Worm (Caenorhabditis elegans) whole organism, young adult: ENCODE measurements around the gene F28A10.4.

Source experiments
- B0019.2 ChIP-seq: fragments of 200-800 bp; sonication (Bioruptor generic); conservative IDR thresholded peaks from 2 replicates; pipeline ENCODE4 v1.3.6; 2022; ENCODE audit warnings: missing genetic modification reagents, missing genetic modification characterization, missing compliant biosample characterization
- C06A6.2 ChIP-seq: fragments of 200-800 bp; sonication (Bioruptor generic); conservative IDR thresholded peaks from 2 replicates; pipeline ENCODE4 v1.3.6; 2022; ENCODE audit warnings: missing genetic modification characterization, missing compliant biosample characterization
- F33H1.4 ChIP-seq: fragments of 200-800 bp; sonication (Bioruptor generic); IDR thresholded peaks from 2 replicates; pipeline ENCODE4 v1.3.6; 2022; ENCODE audit warnings: missing genetic modification reagents, missing genetic modification characterization, missing compliant biosample characterization
- F37B4.10 ChIP-seq: fragments of 200-800 bp; sonication (Bioruptor generic); IDR thresholded peaks from 2 replicates; pipeline ENCODE4 v1.3.6; 2022; ENCODE audit warnings: missing genetic modification characterization, missing compliant biosample characterization
- F52B5.7 ChIP-seq: sonication (generic microtip); optimal IDR thresholded peaks from 2 replicates; lab custom pipeline; 2016; ENCODE audit warnings: mild to moderate bottlenecking, missing genetic modification characterization, missing compliant biosample characterization
- F55B11.4 ChIP-seq: sonication (generic microtip); optimal IDR thresholded peaks from 2 replicates; lab custom pipeline; 2016; ENCODE audit warnings: missing compliant biosample characterization, missing genetic modification characterization, borderline replicate concordance; ENCODE audit not compliant: insufficient read depth
- F57A8.1 ChIP-seq: fragments of 200-800 bp; sonication (Bioruptor generic); optimal IDR thresholded peaks from 2 replicates; lab custom pipeline; 2018; ENCODE audit warnings: mild to moderate bottlenecking, missing genetic modification characterization, moderate library complexity, missing compliant biosample characterization
- K11D2.4 ChIP-seq: fragments of 200-800 bp; sonication (Bioruptor generic); IDR thresholded peaks from 2 replicates; pipeline ENCODE4 v1.3.6; 2022; ENCODE audit warnings: missing genetic modification reagents, missing genetic modification characterization, missing compliant biosample characterization
- K12H6.12 ChIP-seq: fragments of 200-800 bp; sonication (Bioruptor generic); optimal IDR thresholded peaks from 2 replicates; lab custom pipeline; 2018; ENCODE audit warnings: mild to moderate bottlenecking, missing genetic modification characterization, missing compliant biosample characterization
- T26A5.8 ChIP-seq: sonication (generic microtip); optimal IDR thresholded peaks from 2 replicates; lab custom pipeline; 2016; ENCODE audit warnings: missing genetic modification characterization, missing compliant biosample characterization
- Y53G8AR.9 ChIP-seq: fragments of 200-800 bp; sonication (Bioruptor generic); conservative IDR thresholded peaks from 2 replicates; pipeline ENCODE4 v1.3.6; 2022; ENCODE audit warnings: missing genetic modification reagents, missing genetic modification characterization, missing compliant biosample characterization
- Y56A3A.18 ChIP-seq: fragments of 200-800 bp; sonication (Bioruptor generic); IDR thresholded peaks from 2 replicates; pipeline ENCODE4 v1.3.6; 2022; ENCODE audit warnings: missing genetic modification reagents, missing genetic modification characterization, missing compliant biosample characterization
- Y67H2A.10 ChIP-seq: fragments of 200-800 bp; sonication (Bioruptor generic); conservative IDR thresholded peaks from 2 replicates; pipeline ENCODE4 v1.3.6; 2022; ENCODE audit warnings: missing genetic modification reagents, missing genetic modification characterization, missing compliant biosample characterization
- ZK185.1 ChIP-seq: sonication (generic microtip); optimal IDR thresholded peaks from 2 replicates; lab custom pipeline; 2016; ENCODE audit warnings: mild to moderate bottlenecking, missing genetic modification characterization, missing compliant biosample characterization; ENCODE audit not compliant: poor library complexity, severe bottlenecking
- aptf-2 ChIP-seq: fragments of 200-800 bp; sonication (Bioruptor generic); conservative IDR thresholded peaks from 2 replicates; pipeline ENCODE4 v1.3.6; 2022; ENCODE audit warnings: missing genetic modification reagents, missing genetic modification characterization, missing compliant biosample characterization
- atf-7 ChIP-seq: sonication (generic microtip); optimal IDR thresholded peaks from 2 replicates; lab custom pipeline; 2017; ENCODE audit warnings: mild to moderate bottlenecking, missing genetic modification characterization, missing compliant biosample characterization
- athp-1 ChIP-seq: sonication (generic microtip); optimal IDR thresholded peaks from 2 replicates; lab custom pipeline; 2017; ENCODE audit warnings: mild to moderate bottlenecking, missing genetic modification characterization, missing compliant biosample characterization
- attf-3 ChIP-seq: fragments of 200-800 bp; sonication (Bioruptor generic); conservative IDR thresholded peaks from 2 replicates; pipeline ENCODE4 v1.3.6; 2022; ENCODE audit warnings: missing genetic modification reagents, missing genetic modification characterization, missing compliant biosample characterization
- attf-5 ChIP-seq: fragments of 200-800 bp; sonication (Bioruptor generic); optimal IDR thresholded peaks from 2 replicates; lab custom pipeline; 2018; ENCODE audit warnings: mild to moderate bottlenecking, missing genetic modification characterization, missing compliant biosample characterization
- attf-6 ChIP-seq: fragments of 200-800 bp; sonication (Bioruptor generic); IDR thresholded peaks from 2 replicates; pipeline ENCODE4 v1.3.6; 2022; ENCODE audit warnings: missing genetic modification reagents, missing genetic modification characterization, missing compliant biosample characterization
- ccch-3 ChIP-seq: fragments of 200-800 bp; sonication (Bioruptor generic); optimal IDR thresholded peaks from 2 replicates; lab custom pipeline; 2018; ENCODE audit warnings: mild to moderate bottlenecking, missing genetic modification characterization, missing compliant biosample characterization
- cebp-2 ChIP-seq: fragments of 200-800 bp; sonication (Bioruptor generic); IDR thresholded peaks from 2 replicates; pipeline ENCODE4 v1.3.6; 2022; ENCODE audit warnings: missing genetic modification characterization, missing compliant biosample characterization
- ceh-100 ChIP-seq: fragments of 200-800 bp; sonication (Bioruptor generic); IDR thresholded peaks from 2 replicates; pipeline ENCODE4 v1.3.6; 2022; ENCODE audit warnings: missing genetic modification reagents, missing genetic modification characterization, missing compliant biosample characterization
- ceh-40 ChIP-seq: fragments of 200-800 bp; sonication (Bioruptor generic); IDR thresholded peaks from 2 replicates; pipeline ENCODE4 v1.3.6; 2022; ENCODE audit warnings: missing genetic modification characterization, missing compliant biosample characterization
- chd-7 ChIP-seq: sonication (generic microtip); optimal IDR thresholded peaks from 2 replicates; lab custom pipeline; 2016; ENCODE audit warnings: mild to moderate bottlenecking, missing genetic modification characterization, moderate library complexity, missing compliant biosample characterization
- dpl-1 ChIP-seq: fragments of 150-350 bp; optimal IDR thresholded peaks from 2 replicates; lab custom pipeline; 2014; ENCODE audit warnings: missing biosample characterization, missing genetic modification reagents, missing genetic modification characterization
- egl-18 ChIP-seq: fragments of 200-800 bp; sonication (Bioruptor generic); IDR thresholded peaks from 2 replicates; pipeline ENCODE4 v1.3.6; 2022; ENCODE audit warnings: missing genetic modification reagents, missing genetic modification characterization, missing compliant biosample characterization
- gei-17 ChIP-seq: fragments of 200-800 bp; sonication (Bioruptor generic); optimal IDR thresholded peaks from 2 replicates; lab custom pipeline; 2018; ENCODE audit warnings: mild to moderate bottlenecking, missing genetic modification characterization, missing compliant biosample characterization
- hlh-26 ChIP-seq: fragments of 200-800 bp; sonication (Bioruptor generic); conservative IDR thresholded peaks from 2 replicates; pipeline ENCODE4 v1.3.6; 2022; ENCODE audit warnings: missing genetic modification reagents, missing genetic modification characterization, missing compliant biosample characterization
- hmg-20 ChIP-seq: fragments of 200-800 bp; sonication (Bioruptor generic); IDR thresholded peaks from 2 replicates; pipeline ENCODE4 v1.3.6; 2022; ENCODE audit warnings: missing genetic modification reagents, missing genetic modification characterization, missing compliant biosample characterization
- lag-1 ChIP-seq: fragments of 200-800 bp; sonication (Bioruptor generic); IDR thresholded peaks from 2 replicates; pipeline ENCODE4 v1.3.6; 2022; ENCODE audit warnings: missing genetic modification reagents, missing genetic modification characterization, missing compliant biosample characterization
- lin-26 ChIP-seq: fragments of 200-800 bp; sonication (Bioruptor generic); IDR thresholded peaks from 2 replicates; pipeline ENCODE4 v1.3.6; 2022; ENCODE audit warnings: missing genetic modification reagents, missing genetic modification characterization, missing compliant biosample characterization
- madf-8 ChIP-seq: fragments of 200-800 bp; sonication (Bioruptor generic); conservative IDR thresholded peaks from 2 replicates; pipeline ENCODE4 v1.3.6; 2022; ENCODE audit warnings: missing genetic modification reagents, missing genetic modification characterization, missing compliant biosample characterization
- nhr-80 ChIP-seq: sonication (generic microtip); optimal IDR thresholded peaks from 2 replicates; lab custom pipeline; 2016; ENCODE audit warnings: missing genetic modification characterization, missing compliant biosample characterization
- pha-4 ChIP-seq: fragments of 150-350 bp; sonication (generic microtip); optimal IDR thresholded peaks from 2 replicates; lab custom pipeline; 2014; ENCODE audit warnings: missing biosample characterization, missing genetic modification reagents, missing genetic modification characterization
- rcor-1 ChIP-seq: fragments of 200-800 bp; sonication (Bioruptor generic); IDR thresholded peaks from 2 replicates; pipeline ENCODE4 v1.3.6; 2022; ENCODE audit warnings: missing genetic modification reagents, missing genetic modification characterization, missing compliant biosample characterization
- rec-8 ChIP-seq, 2 experiments: sonication (generic microtip); optimal IDR thresholded peaks; 2 replicates each; lab custom pipeline; 2016; ENCODE audit warnings: mild to moderate bottlenecking in 2 of 2, missing genetic modification characterization in 2 of 2, missing genetic modification reagents in 2 of 2, missing genotype in 2 of 2, missing biosample characterization in 1 of 2, missing compliant biosample characterization in 1 of 2, moderate library complexity in 1 of 2
- snpc-3.4 ChIP-seq: sonication (generic microtip); optimal IDR thresholded peaks from 2 replicates; lab custom pipeline; 2017; ENCODE audit warnings: missing genetic modification characterization, mild to moderate bottlenecking, missing compliant biosample characterization, antibody characterized with exemption, moderate library complexity, missing genotype, missing genetic modification reagents
- snpc-4 ChIP-seq, 5 experiments: fragments of 150-350 bp in 1 of 5; sonication (generic microtip) in 4 of 5; optimal IDR thresholded peaks; 2 replicates each; lab custom pipeline; 2014 to 2018; ENCODE audit warnings: missing genetic modification characterization in 5 of 5, missing biosample characterization in 3 of 5, antibody characterized with exemption in 2 of 5, mild to moderate bottlenecking in 2 of 5, missing compliant biosample characterization in 2 of 5, missing genotype in 2 of 5, moderate library complexity in 2 of 5, missing genetic modification reagents in 1 of 5
- sptf-2 ChIP-seq: fragments of 200-800 bp; sonication (Bioruptor generic); optimal IDR thresholded peaks from 2 replicates; lab custom pipeline; 2018; ENCODE audit warnings: mild to moderate bottlenecking, missing genetic modification characterization, missing compliant biosample characterization
- tlf-1 ChIP-seq: fragments of 200-800 bp; sonication (Bioruptor generic); optimal IDR thresholded peaks from 2 replicates; lab custom pipeline; 2018; ENCODE audit warnings: mild to moderate bottlenecking, missing genetic modification characterization, missing compliant biosample characterization
- ztf-18 ChIP-seq: sonication (generic microtip); optimal IDR thresholded peaks from 2 replicates; lab custom pipeline; 2016; ENCODE audit warnings: missing genotype, mild to moderate bottlenecking, missing genetic modification characterization, missing compliant biosample characterization
- ztf-22 ChIP-seq: fragments of 200-800 bp; sonication (Bioruptor generic); optimal IDR thresholded peaks from 2 replicates; lab custom pipeline; 2018; ENCODE audit warnings: mild to moderate bottlenecking, missing genetic modification characterization, moderate library complexity, missing compliant biosample characterization
- ztf-6 ChIP-seq: fragments of 200-800 bp; sonication (Bioruptor generic); IDR thresholded peaks from 2 replicates; pipeline ENCODE4 v1.3.6; 2022; ENCODE audit warnings: missing genetic modification reagents, missing genetic modification characterization, missing compliant biosample characterization

F28A10.4 gene

ce11 chrII:840131-840530, 3.9 kb upstream of the F28A10.4 start, which contains the start of gene clc-33:
clc-33 (plus strand) TSS chrII:840431.
- TF ChIP-seq B0019.2 (GFP tag; lab: Robert Waterston, UW) = no peak
- no peak for TF ChIP-seq K11D2.4 (GFP tag; lab: Robert Waterston, UW)
- no peak for TF ChIP-seq T26A5.8 (tag; lab: Kevin White, UChicago)
- no peak for TF ChIP-seq attf-6 (GFP tag; lab: Robert Waterston, UW)

ce11 chrII:845618-846017, 1.5 kb downstream of the F28A10.4 start, which contains the start of gene F28A10.7:
F28A10.7 (minus strand) TSS chrII:845718.
- TF ChIP-seq Y67H2A.10 (GFP tag; lab: Robert Waterston, UW) = no peak

ce11 chrII:848519-848918, 4.4 kb downstream of the F28A10.4 start, which contains the start of the genes acdh-9 and F28A10.13:
acdh-9 (minus strand) TSS chrII:848603.
F28A10.13 (plus strand) TSS chrII:848812.
- TF ChIP-seq pha-4 (tag; lab: Kevin White, UChicago) (no peak), dpl-1 (GFP tag; lab: Kevin White, UChicago) (no peak), athp-1 (tag; lab: Kevin White, UChicago) (no peak), attf-5 (GFP tag; lab: Kevin White, UChicago) (peak; percentile 57), ceh-100 (GFP tag; lab: Robert Waterston, UW) (no peak), F52B5.7 (no peak), K12H6.12 (peak; percentile 23), madf-8 (GFP tag; lab: Robert Waterston, UW) (no peak), nhr-80 (tag; lab: Kevin White, UChicago) (peak; percentile 74), K11D2.4 (GFP tag; lab: Robert Waterston, UW) (peak; percentile 31; the same call in 1 of the 2 replicates), chd-7 (tag; lab: Kevin White, UChicago) (no peak), sptf-2 (GFP tag; lab: Kevin White, UChicago) (no peak), ZK185.1 (tag; lab: Kevin White, UChicago) (no peak), F55B11.4 (no peak), ztf-18 (tag; lab: Kevin White, UChicago) (no peak), gei-17 (GFP tag; lab: Kevin White, UChicago) (no peak), egl-18 (GFP tag; lab: Robert Waterston, UW) (no peak), lag-1 (GFP tag; lab: Robert Waterston, UW) (no peak), F57A8.1 (GFP tag; lab: Kevin White, UChicago) (no peak), F33H1.4 (GFP tag; lab: Robert Waterston, UW) (no peak), lin-26 (GFP tag; lab: Robert Waterston, UW) (no peak), tlf-1 (peak; percentile 15), C06A6.2 (GFP tag; lab: Robert Waterston, UW) (no peak), rcor-1 (GFP tag; lab: Robert Waterston, UW) (0 out of 2 replicates have a peak, but pooled peaks have one; percentile 40), ztf-6 (GFP tag; lab: Robert Waterston, UW) (no peak), hmg-20 (GFP tag; lab: Robert Waterston, UW) (no peak), F37B4.10 (no peak), atf-7 (tag; lab: Kevin White, UChicago) (no peak), ceh-40 (GFP tag; lab: Robert Waterston, UW) (no peak), hlh-26 (no peak), aptf-2 (no peak), snpc-4 (GFP tag; optimal IDR thresholded peaks at IDR 0.05; lab: Kevin White, UChicago) (no peak), snpc-4 (tag; optimal IDR thresholded peaks at IDR 0.05; lab: Kevin White, UChicago) (no peak), Y56A3A.18 (GFP tag; lab: Robert Waterston, UW) (no peak), Y53G8AR.9 (GFP tag; lab: Robert Waterston, UW) (no peak), rec-8 (tag; optimal IDR thresholded peaks at IDR 0.05; lab: Kevin White, UChicago) (no peak), attf-3 (GFP tag; lab: Robert Waterston, UW) (no peak), T26A5.8 (tag; lab: Kevin White, UChicago) (no peak), ztf-22 (GFP tag; lab: Kevin White, UChicago) (no peak), ccch-3 (GFP tag; lab: Kevin White, UChicago) (no peak), snpc-3.4 (no peak), cebp-2 (GFP tag; lab: Robert Waterston, UW) (no peak)
